Worm (Caenorhabditis elegans): ENCODE data around the gene alh-13.

Gene alh-13

ce11 chrX:12781712-12782444 is at the start of gene alh-13:
TSS of gene alh-13 (plus strand) at chrX:12782394.
- no peak for TF ChIP-seq dao-5 (tag; optimal IDR thresholded peaks at IDR 0.05)
- no peak for TF ChIP-seq him-1 (tag; optimal IDR thresholded peaks at IDR 0.05)
- no peak for TF ChIP-seq W03F9.2 (tag; optimal IDR thresholded peaks at IDR 0.05)

- TF ChIP-seq him-1 (tag; optimal IDR thresholded peaks at IDR 0.05): no peak
- TF ChIP-seq W03F9.2 (tag; optimal IDR thresholded peaks at IDR 0.05): no peak
- TF ChIP-seq dao-5 (tag; optimal IDR thresholded peaks at IDR 0.05): no peak
These were observed 43.7 kb upstream of the alh-13 start, which contains the start of gene pgp-13 for ce11 chrX:12738454-12738853. TSS of gene pgp-13 (plus strand) at chrX:12738754.

ce11 chrX:12749530-12750240 is 32.5 kb upstream of the alh-13 start, which contains the start of gene pgp-14:
TSS of gene pgp-14 (minus strand) at chrX:12749580.
- TF ChIP-seq dao-5 (tag; optimal IDR thresholded peaks at IDR 0.05): no peak

ce11 chrX:12750805-12751204 is 31.4 kb upstream of the alh-13 start:
- TF ChIP-seq W03F9.2 (tag; optimal IDR thresholded peaks at IDR 0.05): no peak
- no peak for TF ChIP-seq him-1 (tag; optimal IDR thresholded peaks at IDR 0.05)
- no peak for TF ChIP-seq dao-5 (tag; optimal IDR thresholded peaks at IDR 0.05)

- TF ChIP-seq dao-5 (tag; optimal IDR thresholded peaks at IDR 0.05) (no peak), him-1 (tag; optimal IDR thresholded peaks at IDR 0.05) (no peak), W03F9.2 (tag; optimal IDR thresholded peaks at IDR 0.05) (no peak)
These were observed 28.2 kb upstream of the alh-13 start for ce11 chrX:12754043-12754442.

ce11 chrX:12755021-12755420 is 27.2 kb upstream of the alh-13 start:
- no peak for TF ChIP-seq dao-5 (tag; optimal IDR thresholded peaks at IDR 0.05)
- no peak for TF ChIP-seq W03F9.2 (tag; optimal IDR thresholded peaks at IDR 0.05)
- no peak for TF ChIP-seq him-1 (tag; optimal IDR thresholded peaks at IDR 0.05)

ce11 chrX:12759010-12759409 is 23.2 kb upstream of the alh-13 start:
- TF ChIP-seq W03F9.2 (tag; optimal IDR thresholded peaks at IDR 0.05) (no peak), dao-5 (tag; optimal IDR thresholded peaks at IDR 0.05) (no peak), him-1 (tag; optimal IDR thresholded peaks at IDR 0.05) (no peak)

ce11 chrX:12759642-12760041 is 22.6 kb upstream of the alh-13 start:
- no peak for TF ChIP-seq W03F9.2 (tag; optimal IDR thresholded peaks at IDR 0.05)
- TF ChIP-seq him-1 (tag; optimal IDR thresholded peaks at IDR 0.05): no peak

ce11 chrX:12761295-12761775 is 20.9 kb upstream of the alh-13 start:
- TF ChIP-seq him-1 (tag; optimal IDR thresholded peaks at IDR 0.05) (no peak), W03F9.2 (tag; optimal IDR thresholded peaks at IDR 0.05) (no peak), dao-5 (tag; optimal IDR thresholded peaks at IDR 0.05) (no peak)

- TF ChIP-seq W03F9.2 (tag; optimal IDR thresholded peaks at IDR 0.05) (no peak), dao-5 (tag; optimal IDR thresholded peaks at IDR 0.05) (no peak)
These were observed 20.4 kb upstream of the alh-13 start, which contains the start of gene cept-1 for ce11 chrX:12761778-12762177. TSS of gene cept-1 (plus strand) at chrX:12762078.

- TF ChIP-seq W03F9.2 (tag; optimal IDR thresholded peaks at IDR 0.05): no peak
- TF ChIP-seq dao-5 (tag; optimal IDR thresholded peaks at IDR 0.05): no peak
- TF ChIP-seq him-1 (tag; optimal IDR thresholded peaks at IDR 0.05): no peak
These were observed 18.2 kb upstream of the alh-13 start for ce11 chrX:12764009-12764408.

- TF ChIP-seq him-1 (tag; optimal IDR thresholded peaks at IDR 0.05) (no peak), W03F9.2 (tag; optimal IDR thresholded peaks at IDR 0.05) (no peak), dao-5 (tag; optimal IDR thresholded peaks at IDR 0.05) (no peak)
These were observed 12.5 kb upstream of the alh-13 start, which contains the start of gene ilc-17.1 for ce11 chrX:12769697-12770096. TSS of gene ilc-17.1 (minus strand) at chrX:12769797.

- no peak for TF ChIP-seq W03F9.2 (tag; optimal IDR thresholded peaks at IDR 0.05)
- TF ChIP-seq dao-5 (tag; optimal IDR thresholded peaks at IDR 0.05): no peak
- no peak for TF ChIP-seq him-1 (tag; optimal IDR thresholded peaks at IDR 0.05)
These were observed 1.5 kb upstream of the alh-13 start for ce11 chrX:12780674-12781073.

ce11 chrX:12787624-12788023 is 5.4 kb downstream of the alh-13 start, which contains the start of gene str-124:
TSS of gene str-124 (plus strand) at chrX:12787924.
- TF ChIP-seq dao-5 (tag; optimal IDR thresholded peaks at IDR 0.05) (no peak), him-1 (tag; optimal IDR thresholded peaks at IDR 0.05) (no peak), W03F9.2 (tag; optimal IDR thresholded peaks at IDR 0.05) (no peak)
